1 fruit fly cellular context compared by ENCODE assay signal in the genomic region with DNA sequence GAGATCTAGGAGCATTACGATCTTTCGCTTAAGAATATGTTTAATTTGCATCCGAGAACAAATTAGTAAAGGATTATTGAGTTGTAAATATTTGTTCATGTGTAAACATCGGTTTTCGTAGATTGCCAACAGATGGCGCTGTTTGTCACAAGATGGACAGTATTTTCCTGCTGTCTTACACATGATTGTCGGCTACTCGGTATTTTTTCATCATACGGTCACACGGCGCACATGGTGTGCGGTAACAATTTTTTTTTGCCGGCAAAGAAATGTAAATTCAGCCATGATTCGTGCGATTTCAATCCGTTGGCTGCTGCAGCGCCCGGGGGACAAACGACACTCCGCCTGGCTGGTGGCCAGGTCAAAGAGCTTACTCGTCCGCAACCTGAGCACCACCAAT.
TF ChIP-seq lines count a peak whose summit lies in the region.

bbx (plus strand) TSS at position 151 of the 400 bp plus-strand sequence.
waw (plus strand) TSS at position 151 of the 400 bp plus-strand sequence.

TF ChIP-seq in whole organism, embryonic, 481 proteins besides CTCF, POLR2A, EP300 and RAD21 (continued from another document):
- TF ChIP-seq CG15514 (GFP tag; optimal IDR thresholded peaks at IDR 0.05; lab: Kevin White, UChicago) (peak; percentile 60), CG4424 (GFP tag; optimal IDR thresholded peaks at IDR 0.05; lab: Kevin White, UChicago) (peak; percentile 8), lbe (GFP tag; optimal IDR thresholded peaks at IDR 0.05; lab: Kevin White, UChicago) (no peak), CG9727 (GFP tag; optimal IDR thresholded peaks at IDR 0.05; lab: Kevin White, UChicago) (peak; percentile 47), CG10543 (GFP tag; optimal IDR thresholded peaks at IDR 0.05; lab: Kevin White, UChicago) (peak; percentile 41), CG10321 (GFP tag; IDR thresholded peaks at IDR 0.05; lab: Robert Waterston, UW) (no peak), CG10209 (GFP tag; optimal IDR thresholded peaks at IDR 0.05; lab: Kevin White, UChicago) (no peak), CG12071 (GFP tag; optimal IDR thresholded peaks at IDR 0.05; lab: Kevin White, UChicago) (no peak), az2 (GFP tag; optimal IDR thresholded peaks at IDR 0.05; lab: Kevin White, UChicago) (no peak), Usf (GFP tag; optimal IDR thresholded peaks at IDR 0.05; lab: Kevin White, UChicago) (no peak), Nf-YB (GFP tag; optimal IDR thresholded peaks at IDR 0.05; lab: Kevin White, UChicago) (no peak), Dad (GFP tag; optimal IDR thresholded peaks at IDR 0.05; lab: Kevin White, UChicago) (no peak), wor (GFP tag; IDR thresholded peaks at IDR 0.05; lab: Robert Waterston, UW) (no peak), lilli (GFP tag; optimal IDR thresholded peaks at IDR 0.05; lab: Kevin White, UChicago) (no peak), CG18262 (tag; optimal IDR thresholded peaks at IDR 0.05; lab: Kevin White, UChicago) (peak; percentile 3), CG34224 (GFP tag; IDR thresholded peaks at IDR 0.05; lab: Robert Waterston, UW; ENCODE audit: partially characterized antibody) (no peak), nau (GFP tag; optimal IDR thresholded peaks at IDR 0.05; lab: Kevin White, UChicago) (no peak), kay (GFP tag; optimal IDR thresholded peaks at IDR 0.05; lab: Kevin White, UChicago) (no peak), CG10959 (GFP tag; IDR thresholded peaks at IDR 0.05; lab: Robert Waterston, UW) (0 out of 2 replicates have a peak, but pooled peaks have one; percentile 11), B-H2 (GFP tag; optimal IDR thresholded peaks at IDR 0.05; lab: Kevin White, UChicago) (peak; percentile 24), crc (GFP tag; optimal IDR thresholded peaks at IDR 0.05; lab: Kevin White, UChicago) (no peak), zf30C (GFP tag; optimal IDR thresholded peaks at IDR 0.05; lab: Kevin White, UChicago) (peak; percentile 55), CG3995 (GFP tag; optimal IDR thresholded peaks at IDR 0.05; lab: Kevin White, UChicago) (peak; percentile 3), eve (GFP tag; optimal IDR thresholded peaks at IDR 0.05; lab: Kevin White, UChicago) (no peak), tap (tag; optimal IDR thresholded peaks at IDR 0.05; lab: Kevin White, UChicago) (no peak), nerfin-1 (tag; optimal IDR thresholded peaks at IDR 0.05; lab: Kevin White, UChicago) (peak; percentile 24), CG7987 (GFP tag; optimal IDR thresholded peaks at IDR 0.05; lab: Kevin White, UChicago) (peak; percentile 67), ATbp (GFP tag; optimal IDR thresholded peaks at IDR 0.05; lab: Kevin White, UChicago) (no peak), CrebB (tag; optimal IDR thresholded peaks at IDR 0.05; lab: Kevin White, UChicago) (peak; percentile 24), CG10147 (GFP tag; optimal IDR thresholded peaks at IDR 0.05; lab: Kevin White, UChicago) (no peak), bab2 (GFP tag; optimal IDR thresholded peaks at IDR 0.05; lab: Kevin White, UChicago) (no peak), Dek (tag; optimal IDR thresholded peaks at IDR 0.05; lab: Kevin White, UChicago) (no peak), Sin3A (optimal IDR thresholded peaks at IDR 0.05; lab: Kevin White, UChicago) (peak; percentile 36), CG4360 (GFP tag; IDR thresholded peaks at IDR 0.05; lab: Robert Waterston, UW) (no peak), grau (tag; optimal IDR thresholded peaks at IDR 0.05; lab: Kevin White, UChicago) (peak; percentile 18), ewg (GFP tag; optimal IDR thresholded peaks at IDR 0.05; lab: Kevin White, UChicago) (peak; percentile 52), CG17912 (GFP tag; optimal IDR thresholded peaks at IDR 0.05; lab: Kevin White, UChicago) (peak; percentile 66), ci (GFP tag; IDR thresholded peaks at IDR 0.05; lab: Robert Waterston, UW) (no peak; the same call in 2 of the 3 replicates), Abd-B (GFP tag; optimal IDR thresholded peaks at IDR 0.05; lab: Kevin White, UChicago) (no peak), CG8388 (GFP tag; optimal IDR thresholded peaks at IDR 0.05; lab: Kevin White, UChicago) (no peak), dm (GFP tag; optimal IDR thresholded peaks at IDR 0.05; lab: Kevin White, UChicago) (peak; percentile 84), Bteb2 (GFP tag; optimal IDR thresholded peaks at IDR 0.05; lab: Kevin White, UChicago) (no peak), CG17328 (GFP tag; IDR thresholded peaks at IDR 0.05; lab: Robert Waterston, UW) (no peak), Atf-2 (GFP tag; optimal IDR thresholded peaks at IDR 0.05; lab: Kevin White, UChicago) (no peak), lola (GFP tag; optimal IDR thresholded peaks at IDR 0.05; lab: Kevin White, UChicago) (peak in 1 of 3 experiments; percentile 22), pum (GFP tag; optimal IDR thresholded peaks at IDR 0.05; lab: Kevin White, UChicago) (no peak), PHDP (tag; optimal IDR thresholded peaks at IDR 0.05; lab: Kevin White, UChicago) (peak; percentile 36), HmgZ (tag; optimal IDR thresholded peaks at IDR 0.05; lab: Kevin White, UChicago) (peak; percentile 70), MTF-1 (GFP tag; optimal IDR thresholded peaks at IDR 0.05; lab: Kevin White, UChicago; ENCODE audit: borderline replicate concordance) (peak; percentile 11), Nf-YC (tag; optimal IDR thresholded peaks at IDR 0.05; lab: Kevin White, UChicago) (peak; percentile 21), H2.0 (GFP tag; IDR thresholded peaks at IDR 0.05; lab: Robert Waterston, UW) (0 out of 2 replicates have a peak, but pooled peaks have one; percentile 10), shn (GFP tag; optimal IDR thresholded peaks at IDR 0.05; lab: Kevin White, UChicago) (no peak), CG8281 (tag; optimal IDR thresholded peaks at IDR 0.05; lab: Kevin White, UChicago) (no peak), Oli (tag; optimal IDR thresholded peaks at IDR 0.05; lab: Kevin White, UChicago) (no peak), Dref (GFP tag; IDR thresholded peaks at IDR 0.05; lab: Robert Waterston, UW) (no peak), CG18011 (GFP tag; optimal IDR thresholded peaks at IDR 0.05; lab: Kevin White, UChicago) (no peak), CG17361 (GFP tag; IDR thresholded peaks at IDR 0.05; lab: Robert Waterston, UW) (peak; percentile 20; the same call in 1 of the 3 replicates), ttk (GFP tag; IDR thresholded peaks at IDR 0.05; lab: Robert Waterston, UW) (no peak), Antp (GFP tag; optimal IDR thresholded peaks at IDR 0.05; lab: Kevin White, UChicago) (no peak), CG18476 (GFP tag; optimal IDR thresholded peaks at IDR 0.05; lab: Kevin White, UChicago) (no peak), CG15479 (GFP tag; optimal IDR thresholded peaks at IDR 0.05; lab: Kevin White, UChicago) (no peak), CG5180 (GFP tag; optimal IDR thresholded peaks at IDR 0.05; lab: Kevin White, UChicago) (no peak), CG32772 (GFP tag; IDR thresholded peaks at IDR 0.05; lab: Robert Waterston, UW) (peak; percentile 37; the same call in 1 of the 2 replicates), CG10366 (GFP tag; IDR thresholded peaks at IDR 0.05; lab: Robert Waterston, UW) (no peak), CG18764 (GFP tag; optimal IDR thresholded peaks at IDR 0.05; lab: Kevin White, UChicago) (peak; percentile 6), NfI (GFP tag; optimal IDR thresholded peaks at IDR 0.05; lab: Kevin White, UChicago) (peak; percentile 33), ato (GFP tag; IDR thresholded peaks at IDR 0.05; lab: Robert Waterston, UW; ENCODE audit: partially characterized antibody) (no peak), dmrt11E (tag; optimal IDR thresholded peaks at IDR 0.05; lab: Kevin White, UChicago) (peak; percentile 13), CG4707 (GFP tag; optimal IDR thresholded peaks at IDR 0.05; lab: Kevin White, UChicago) (peak; percentile 17), CG11695 (GFP tag; IDR thresholded peaks at IDR 0.05; lab: Robert Waterston, UW) (no peak), ac (GFP tag; optimal IDR thresholded peaks at IDR 0.05; lab: Kevin White, UChicago) (no peak), CG2129 (GFP tag; IDR thresholded peaks at IDR 0.05; lab: Robert Waterston, UW; ENCODE audit: partially characterized antibody) (no peak), CG1602 (GFP tag; optimal IDR thresholded peaks at IDR 0.05; lab: Kevin White, UChicago) (no peak), CG33557 (GFP tag; optimal IDR thresholded peaks at IDR 0.05; lab: Kevin White, UChicago) (peak; percentile 45), Mes4 (GFP tag; optimal IDR thresholded peaks at IDR 0.05; lab: Kevin White, UChicago) (peak; percentile 4), sr (GFP tag; IDR thresholded peaks at IDR 0.05; lab: Robert Waterston, UW) (no peak), MBD-R2 (GFP tag; IDR thresholded peaks at IDR 0.05; lab: Robert Waterston, UW) (peak; percentile 80)
TF ChIP-seq in whole organism, embryonic: peak in this region for 122.
